Worm (Caenorhabditis elegans) whole organism, young adult: ENCODE results near the gene C53B7.6.

Experiments used
- B0035.1 ChIP-seq: sonication (generic microtip); optimal IDR thresholded peaks from 2 replicates; lab custom pipeline; 2016; ENCODE audit warnings: missing genetic modification characterization, mild to moderate bottlenecking, missing compliant biosample characterization, missing genotype, missing genetic modification reagents
- B0261.1 ChIP-seq: sonication (generic microtip); optimal IDR thresholded peaks from 2 replicates; lab custom pipeline; 2016; ENCODE audit warnings: mild to moderate bottlenecking, missing genetic modification characterization, moderate library complexity, missing compliant biosample characterization
- D2030.7 ChIP-seq: fragments of 200-800 bp; sonication (Bioruptor generic); IDR thresholded peaks from 2 replicates; pipeline ENCODE4 v1.3.6; 2022; ENCODE audit warnings: missing genetic modification reagents, missing genetic modification characterization, missing compliant biosample characterization
- F22D6.2 ChIP-seq: sonication (generic microtip); optimal IDR thresholded peaks from 2 replicates; lab custom pipeline; 2016; ENCODE audit warnings: mild to moderate bottlenecking, missing genetic modification characterization, missing compliant biosample characterization
- F23B12.7 ChIP-seq: sonication (generic microtip); optimal IDR thresholded peaks from 2 replicates; lab custom pipeline; 2017; ENCODE audit warnings: missing genetic modification characterization, mild to moderate bottlenecking, missing compliant biosample characterization, antibody characterized with exemption, moderate library complexity; ENCODE audit not compliant: insufficient read depth
- F37B4.10 ChIP-seq: fragments of 200-800 bp; sonication (Bioruptor generic); IDR thresholded peaks from 2 replicates; pipeline ENCODE4 v1.3.6; 2022; ENCODE audit warnings: missing genetic modification characterization, missing compliant biosample characterization
- F39B2.1 ChIP-seq: fragments of 200-800 bp; sonication (Bioruptor generic); IDR thresholded peaks from 2 replicates; pipeline ENCODE4 v1.3.6; 2022; ENCODE audit warnings: missing genetic modification reagents, missing genetic modification characterization, missing compliant biosample characterization
- K12H6.12 ChIP-seq: fragments of 200-800 bp; sonication (Bioruptor generic); optimal IDR thresholded peaks from 2 replicates; lab custom pipeline; 2018; ENCODE audit warnings: mild to moderate bottlenecking, missing genetic modification characterization, missing compliant biosample characterization
- Y53F4B.3 ChIP-seq: fragments of 200-800 bp; sonication (Bioruptor generic); IDR thresholded peaks from 2 replicates; pipeline ENCODE4 v1.3.6; 2022; ENCODE audit warnings: missing genetic modification reagents, missing genetic modification characterization, missing compliant biosample characterization
- Y67H2A.10 ChIP-seq: fragments of 200-800 bp; sonication (Bioruptor generic); conservative IDR thresholded peaks from 2 replicates; pipeline ENCODE4 v1.3.6; 2022; ENCODE audit warnings: missing genetic modification reagents, missing genetic modification characterization, missing compliant biosample characterization
- Y95B8A.8 ChIP-seq: fragments of 200-800 bp; sonication (Bioruptor generic); IDR thresholded peaks from 2 replicates; pipeline ENCODE4 v1.3.6; 2022; ENCODE audit warnings: missing genetic modification reagents, missing genetic modification characterization, missing compliant biosample characterization
- ama-1 ChIP-seq, 3 experiments: fragments of 150-350 bp in 1 of 3; sonication (generic microtip) in 2 of 3; optimal IDR thresholded peaks; 2 replicates each; lab custom pipeline; 2014 to 2018; ENCODE audit warnings: missing biosample characterization in 2 of 3, missing genetic modification characterization in 2 of 3, missing genetic modification reagents in 2 of 3
- aptf-3 ChIP-seq: fragments of 200-800 bp; sonication (Bioruptor generic); IDR thresholded peaks from 2 replicates; pipeline ENCODE4 v1.3.6; 2022; ENCODE audit warnings: missing genetic modification characterization, missing compliant biosample characterization
- attf-6 ChIP-seq: fragments of 200-800 bp; sonication (Bioruptor generic); IDR thresholded peaks from 2 replicates; pipeline ENCODE4 v1.3.6; 2022; ENCODE audit warnings: missing genetic modification reagents, missing genetic modification characterization, missing compliant biosample characterization
- ccch-3 ChIP-seq: fragments of 200-800 bp; sonication (Bioruptor generic); optimal IDR thresholded peaks from 2 replicates; lab custom pipeline; 2018; ENCODE audit warnings: mild to moderate bottlenecking, missing genetic modification characterization, missing compliant biosample characterization
- ceh-27 ChIP-seq: fragments of 200-800 bp; sonication (Bioruptor generic); optimal IDR thresholded peaks from 2 replicates; lab custom pipeline; 2018; ENCODE audit warnings: mild to moderate bottlenecking, missing genetic modification characterization, moderate library complexity, missing compliant biosample characterization
- ceh-40 ChIP-seq: fragments of 200-800 bp; sonication (Bioruptor generic); IDR thresholded peaks from 2 replicates; pipeline ENCODE4 v1.3.6; 2022; ENCODE audit warnings: missing genetic modification characterization, missing compliant biosample characterization
- chd-7 ChIP-seq: sonication (generic microtip); optimal IDR thresholded peaks from 2 replicates; lab custom pipeline; 2016; ENCODE audit warnings: mild to moderate bottlenecking, missing genetic modification characterization, moderate library complexity, missing compliant biosample characterization
- die-1 ChIP-seq: sonication (generic microtip); optimal IDR thresholded peaks from 2 replicates; lab custom pipeline; 2016; ENCODE audit warnings: missing genotype, mild to moderate bottlenecking, missing genetic modification characterization, missing compliant biosample characterization
- dpff-1 ChIP-seq: sonication (generic microtip); optimal IDR thresholded peaks from 2 replicates; lab custom pipeline; 2017; ENCODE audit warnings: mild to moderate bottlenecking, missing genetic modification characterization, missing compliant biosample characterization
- egl-18 ChIP-seq: fragments of 200-800 bp; sonication (Bioruptor generic); IDR thresholded peaks from 2 replicates; pipeline ENCODE4 v1.3.6; 2022; ENCODE audit warnings: missing genetic modification reagents, missing genetic modification characterization, missing compliant biosample characterization
- fkh-3 ChIP-seq: sonication (generic microtip); optimal IDR thresholded peaks from 2 replicates; lab custom pipeline; 2016; ENCODE audit warnings: mild to moderate bottlenecking, missing genetic modification characterization, missing compliant biosample characterization
- him-1 ChIP-seq: sonication (generic microtip); optimal IDR thresholded peaks from 2 replicates; lab custom pipeline; 2016; ENCODE audit warnings: missing genotype, missing genetic modification reagents, missing genetic modification characterization, missing compliant biosample characterization
- hmg-1.2 ChIP-seq: fragments of 200-800 bp; sonication (Bioruptor generic); IDR thresholded peaks from 2 replicates; pipeline ENCODE4 v1.3.6; 2022; ENCODE audit warnings: missing genetic modification reagents, missing genetic modification characterization, missing compliant biosample characterization
- lin-26 ChIP-seq: fragments of 200-800 bp; sonication (Bioruptor generic); IDR thresholded peaks from 2 replicates; pipeline ENCODE4 v1.3.6; 2022; ENCODE audit warnings: missing genetic modification reagents, missing genetic modification characterization, missing compliant biosample characterization
- lin-35 ChIP-seq, 3 experiments: fragments of 150-350 bp in 2 of 3; sonication (generic microtip) in 1 of 3; optimal IDR thresholded peaks; 2 replicates each; lab custom pipeline; 2014 to 2018; ENCODE audit warnings: missing biosample characterization in 3 of 3, missing genetic modification characterization in 3 of 3, missing genetic modification reagents in 3 of 3
- lin-40 ChIP-seq: sonication (generic microtip); optimal IDR thresholded peaks from 2 replicates; lab custom pipeline; 2016; ENCODE audit warnings: missing genetic modification characterization, mild to moderate bottlenecking, missing compliant biosample characterization, missing genotype, missing genetic modification reagents
- lin-54 ChIP-seq: fragments of 200-800 bp; sonication (Bioruptor generic); optimal IDR thresholded peaks from 2 replicates; lab custom pipeline; 2018; ENCODE audit warnings: mild to moderate bottlenecking, missing genetic modification characterization, missing compliant biosample characterization
- lir-1 ChIP-seq: fragments of 200-800 bp; sonication (Bioruptor generic); conservative IDR thresholded peaks from 2 replicates; pipeline ENCODE4 v1.3.6; 2022; ENCODE audit warnings: missing genetic modification reagents, missing genetic modification characterization, missing compliant biosample characterization
- madf-3 ChIP-seq: fragments of 200-800 bp; sonication (Bioruptor generic); IDR thresholded peaks from 2 replicates; pipeline ENCODE4 v1.3.6; 2022; ENCODE audit warnings: missing genetic modification reagents, missing genetic modification characterization, missing compliant biosample characterization
- madf-8 ChIP-seq: fragments of 200-800 bp; sonication (Bioruptor generic); conservative IDR thresholded peaks from 2 replicates; pipeline ENCODE4 v1.3.6; 2022; ENCODE audit warnings: missing genetic modification reagents, missing genetic modification characterization, missing compliant biosample characterization
- nfya-2 ChIP-seq: fragments of 200-800 bp; sonication (Bioruptor generic); IDR thresholded peaks from 2 replicates; pipeline ENCODE4 v1.3.6; 2022; ENCODE audit warnings: missing genetic modification reagents, missing genetic modification characterization, missing compliant biosample characterization
- nhr-80 ChIP-seq: sonication (generic microtip); optimal IDR thresholded peaks from 2 replicates; lab custom pipeline; 2016; ENCODE audit warnings: missing genetic modification characterization, missing compliant biosample characterization
- rcor-1 ChIP-seq: fragments of 200-800 bp; sonication (Bioruptor generic); IDR thresholded peaks from 2 replicates; pipeline ENCODE4 v1.3.6; 2022; ENCODE audit warnings: missing genetic modification reagents, missing genetic modification characterization, missing compliant biosample characterization
- rpc-1 ChIP-seq, 2 experiments: fragments of 150-350 bp in 1 of 2; sonication (generic microtip) in 1 of 2; optimal IDR thresholded peaks; 2 replicates each; lab custom pipeline; 2014 to 2018; ENCODE audit warnings: missing biosample characterization in 1 of 2, missing genetic modification characterization in 1 of 2, missing genetic modification reagents in 1 of 2, missing genotype in 1 of 2
- snpc-3.4 ChIP-seq: sonication (generic microtip); optimal IDR thresholded peaks from 2 replicates; lab custom pipeline; 2017; ENCODE audit warnings: missing genetic modification characterization, mild to moderate bottlenecking, missing compliant biosample characterization, antibody characterized with exemption, moderate library complexity, missing genotype, missing genetic modification reagents
- snpc-4 ChIP-seq, 5 experiments: fragments of 150-350 bp in 1 of 5; sonication (generic microtip) in 4 of 5; optimal IDR thresholded peaks; 2 replicates each; lab custom pipeline; 2014 to 2018; ENCODE audit warnings: missing genetic modification characterization in 5 of 5, missing biosample characterization in 3 of 5, antibody characterized with exemption in 2 of 5, mild to moderate bottlenecking in 2 of 5, missing compliant biosample characterization in 2 of 5, missing genotype in 2 of 5, moderate library complexity in 2 of 5, missing genetic modification reagents in 1 of 5
- somi-1 ChIP-seq: fragments of 200-800 bp; sonication (Bioruptor generic); optimal IDR thresholded peaks from 2 replicates; lab custom pipeline; 2018; ENCODE audit warnings: mild to moderate bottlenecking, missing genetic modification characterization, missing compliant biosample characterization
- tbp1 ChIP-seq: fragments of 200-800 bp; sonication (Bioruptor generic); optimal IDR thresholded peaks from 2 replicates; lab custom pipeline; 2018; ENCODE audit warnings: mild to moderate bottlenecking, missing genetic modification characterization, missing compliant biosample characterization
- tbx-9 ChIP-seq: sonication (generic microtip); optimal IDR thresholded peaks from 2 replicates; lab custom pipeline; 2016; ENCODE audit warnings: borderline replicate concordance, missing genetic modification characterization, inconsistent platforms, missing compliant biosample characterization
- tlf-1 ChIP-seq: fragments of 200-800 bp; sonication (Bioruptor generic); optimal IDR thresholded peaks from 2 replicates; lab custom pipeline; 2018; ENCODE audit warnings: mild to moderate bottlenecking, missing genetic modification characterization, missing compliant biosample characterization
- unc-62 ChIP-seq: fragments of 150-350 bp; optimal IDR thresholded peaks from 2 replicates; lab custom pipeline; 2014; ENCODE audit warnings: missing biosample characterization, missing genetic modification reagents, missing genetic modification characterization
- xnd-1 ChIP-seq: sonication (generic microtip); optimal IDR thresholded peaks from 2 replicates; lab custom pipeline; 2016; ENCODE audit warnings: missing genotype, missing genetic modification reagents, missing genetic modification characterization, missing compliant biosample characterization
- ztf-22 ChIP-seq: fragments of 200-800 bp; sonication (Bioruptor generic); optimal IDR thresholded peaks from 2 replicates; lab custom pipeline; 2018; ENCODE audit warnings: mild to moderate bottlenecking, missing genetic modification characterization, moderate library complexity, missing compliant biosample characterization
- ztf-6 ChIP-seq: fragments of 200-800 bp; sonication (Bioruptor generic); IDR thresholded peaks from 2 replicates; pipeline ENCODE4 v1.3.6; 2022; ENCODE audit warnings: missing genetic modification reagents, missing genetic modification characterization, missing compliant biosample characterization

C53B7.6 gene

DNA sequence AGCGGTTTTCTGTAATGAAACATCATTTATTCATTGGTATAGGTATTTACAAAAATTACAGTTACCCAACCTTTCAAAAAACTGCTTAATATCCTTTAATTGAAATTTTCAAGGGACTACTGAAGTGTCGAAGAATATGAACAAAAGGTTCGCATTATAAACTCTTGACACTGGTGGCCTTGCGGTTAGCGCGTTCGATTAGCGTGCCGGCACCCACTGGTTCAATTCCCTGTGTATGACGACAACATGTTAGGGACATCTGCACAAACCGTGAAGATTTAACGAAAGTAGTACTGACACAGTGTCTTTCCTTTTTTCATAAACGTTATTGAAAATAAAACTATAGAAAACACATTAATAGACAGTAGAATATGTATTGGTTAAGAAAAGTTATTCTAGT is 862 bp downstream of the C53B7.6 start (continued):
- TF ChIP-seq ztf-6 (GFP tag; lab: Robert Waterston, UW) (no peak), lir-1 (GFP tag; lab: Robert Waterston, UW) (no peak), aptf-3 (GFP tag; lab: Robert Waterston, UW) (peak; percentile 87; the same call in 1 of the 2 replicates), tbx-9 (tag; lab: Kevin White, UChicago) (no peak), dpff-1 (no peak), attf-6 (GFP tag; lab: Robert Waterston, UW) (peak; percentile 79), hmg-1.2 (GFP tag; lab: Robert Waterston, UW) (peak; percentile 83), egl-18 (GFP tag; lab: Robert Waterston, UW) (no peak), ccch-3 (GFP tag; lab: Kevin White, UChicago) (no peak), him-1 (tag; lab: Kevin White, UChicago) (peak; percentile 93), nfya-2 (GFP tag; lab: Robert Waterston, UW) (0 out of 2 replicates have a peak, but pooled peaks have one; percentile 18), ceh-40 (GFP tag; lab: Robert Waterston, UW) (peak; percentile 80), nhr-80 (tag; lab: Kevin White, UChicago) (peak; percentile 44), rcor-1 (GFP tag; lab: Robert Waterston, UW) (peak; percentile 85), xnd-1 (tag; lab: Kevin White, UChicago) (no peak), B0035.1 (peak; percentile 85), ztf-22 (GFP tag; lab: Kevin White, UChicago) (peak; percentile 65), lin-40 (tag; lab: Kevin White, UChicago) (peak; percentile 57), lin-54 (GFP tag; lab: Kevin White, UChicago) (peak; percentile 64), F22D6.2 (tag; lab: Kevin White, UChicago) (no peak), F37B4.10 (0 out of 2 replicates have a peak, but pooled peaks have one; percentile 42), Y53F4B.3 (GFP tag; lab: Robert Waterston, UW) (no peak), ceh-27 (GFP tag; lab: Kevin White, UChicago) (peak; percentile 77), Y95B8A.8 (GFP tag; lab: Robert Waterston, UW) (peak; percentile 68; the same call in 1 of the 2 replicates), snpc-4 (GFP tag; optimal IDR thresholded peaks at IDR 0.05; lab: Kevin White, UChicago) (peak; percentile 82), snpc-4 (tag; optimal IDR thresholded peaks at IDR 0.05; lab: Kevin White, UChicago) (peak in 3 of 4 experiments; percentile 57 to 80 (median 75)), F23B12.7 (peak; percentile 57), madf-3 (GFP tag; lab: Robert Waterston, UW) (peak; percentile 75; the same call in 1 of the 2 replicates), unc-62 (GFP tag; lab: Kevin White, UChicago) (no peak), ama-1 (optimal IDR thresholded peaks at IDR 0.05; lab: Kevin White, UChicago) (no peak), ama-1 (GFP tag; optimal IDR thresholded peaks at IDR 0.05; lab: Kevin White, UChicago) (peak in 1 of 2 experiments; percentile 94), tlf-1 (peak; percentile 54), K12H6.12 (tag; lab: Kevin White, UChicago) (peak; percentile 15), snpc-3.4 (tag; lab: Kevin White, UChicago) (peak; percentile 85), lin-26 (peak; percentile 96), D2030.7 (GFP tag; lab: Robert Waterston, UW) (peak; percentile 88), F39B2.1 (0 out of 2 replicates have a peak, but pooled peaks have one; percentile 31)

DNA sequence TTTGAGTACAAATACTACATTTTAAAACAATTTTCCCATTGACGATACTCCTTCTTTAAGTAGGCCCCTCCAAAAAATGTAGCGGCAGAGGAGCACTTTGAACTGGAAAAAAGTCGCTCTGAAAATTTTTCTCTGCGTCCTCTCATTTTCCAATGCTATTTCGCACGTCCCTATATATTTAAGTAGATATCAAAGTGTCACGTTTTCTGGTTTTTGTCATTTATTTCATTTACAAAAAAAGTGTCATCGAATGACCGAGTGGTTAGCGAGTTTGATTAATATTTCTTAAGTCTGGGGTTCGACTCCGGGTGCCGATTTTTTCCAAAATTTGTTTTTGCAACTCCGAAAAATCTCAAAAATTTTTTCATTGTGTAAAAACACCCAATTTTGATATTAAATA is 1.7 kb downstream of the C53B7.6 start:
- no peak for TF ChIP-seq lin-35 (GFP tag; optimal IDR thresholded peaks at IDR 0.05; lab: Kevin White, UChicago)
- peak; percentile 82 for TF ChIP-seq tbp1 (GFP tag; lab: Kevin White, UChicago)
- TF ChIP-seq fkh-3 (tag; lab: Kevin White, UChicago), result no peak
- no peak for TF ChIP-seq somi-1 (GFP tag; lab: Kevin White, UChicago)
- TF ChIP-seq chd-7 (tag; lab: Kevin White, UChicago), result no peak
- TF ChIP-seq lin-26, result peak; percentile 60; the same call in 1 of the 2 replicates
- TF ChIP-seq madf-8 (GFP tag; lab: Robert Waterston, UW), result no peak
- TF ChIP-seq rpc-1 (optimal IDR thresholded peaks at IDR 0.05; lab: Kevin White, UChicago), result peak; percentile 48
- peak; percentile 54 for TF ChIP-seq rpc-1 (tag; optimal IDR thresholded peaks at IDR 0.05; lab: Kevin White, UChicago)
- no peak for TF ChIP-seq snpc-3.4 (tag; lab: Kevin White, UChicago)
- TF ChIP-seq hmg-1.2 (GFP tag; lab: Robert Waterston, UW), result peak; percentile 98
- TF ChIP-seq B0261.1 (tag; lab: Kevin White, UChicago), result peak; percentile 60
- no peak for TF ChIP-seq Y67H2A.10
- TF ChIP-seq die-1 (tag; lab: Kevin White, UChicago), result peak; percentile 17
